Worm (Caenorhabditis elegans): ENCODE measurements around the gene T28A8.2.

T28A8.2 gene

ce11 chrIII:13525118-13525839 is 29.8 kb upstream of the T28A8.2 start:
- no peak for TF ChIP-seq nhr-12 (tag; optimal IDR thresholded peaks at IDR 0.05)
- TF ChIP-seq snpc-4 (tag; optimal IDR thresholded peaks at IDR 0.05) = no peak
- no peak for TF ChIP-seq pha-4 (tag; optimal IDR thresholded peaks at IDR 0.05)
- no peak for TF ChIP-seq ceh-82 (tag; optimal IDR thresholded peaks at IDR 0.05)
- TF ChIP-seq lin-15B (tag; optimal IDR thresholded peaks at IDR 0.05) = no peak
- TF ChIP-seq nhr-43 (tag; optimal IDR thresholded peaks at IDR 0.05; ENCODE audit: poor library complexity, severe bottlenecking) = no peak
- TF ChIP-seq nhr-67 (tag; optimal IDR thresholded peaks at IDR 0.05) = no peak
- TF ChIP-seq aly-2 (tag; optimal IDR thresholded peaks at IDR 0.05) = no peak
- TF ChIP-seq elt-3 (tag; optimal IDR thresholded peaks at IDR 0.05) = no peak
- no peak for TF ChIP-seq nhr-11 (tag; optimal IDR thresholded peaks at IDR 0.05)
- no peak for TF ChIP-seq mdl-1 (tag; optimal IDR thresholded peaks at IDR 0.05)
- TF ChIP-seq jun-1 (tag; optimal IDR thresholded peaks at IDR 0.05) = no peak
- TF ChIP-seq fkh-2 (tag; optimal IDR thresholded peaks at IDR 0.05) = no peak
- no peak for TF ChIP-seq ZK546.5 (tag; optimal IDR thresholded peaks at IDR 0.05)
- no peak for TF ChIP-seq ama-1 (optimal IDR thresholded peaks at IDR 0.05)
- TF ChIP-seq nhr-25 (tag; optimal IDR thresholded peaks at IDR 0.05) = no peak
- TF ChIP-seq pqm-1 (tag; optimal IDR thresholded peaks at IDR 0.05) = no peak
- TF ChIP-seq mml-1 (tag; optimal IDR thresholded peaks at IDR 0.05) = no peak
- TF ChIP-seq daf-12 (tag; optimal IDR thresholded peaks at IDR 0.05) = no peak

ce11 chrIII:13524021-13524420 is 28.6 kb upstream of the T28A8.2 start, which contains the start of gene pod-1:
pod-1 (minus strand) TSS chrIII:13524121.
- TF ChIP-seq aly-2 (tag; optimal IDR thresholded peaks at IDR 0.05) (no peak), hmg-11 (tag; optimal IDR thresholded peaks at IDR 0.05) (no peak), snpc-4 (tag; optimal IDR thresholded peaks at IDR 0.05) (no peak), egl-27 (tag; optimal IDR thresholded peaks at IDR 0.05) (no peak), R02D3.7 (tag; optimal IDR thresholded peaks at IDR 0.05) (no peak), ama-1 (optimal IDR thresholded peaks at IDR 0.05) (no peak)

- TF ChIP-seq ceh-28 (tag; optimal IDR thresholded peaks at IDR 0.05) = no peak
- no peak for TF ChIP-seq skn-1 (tag; optimal IDR thresholded peaks at IDR 0.05)
- TF ChIP-seq ceh-9 (tag; optimal IDR thresholded peaks at IDR 0.05) = no peak
- no peak for TF ChIP-seq egl-5 (tag; optimal IDR thresholded peaks at IDR 0.05)
- TF ChIP-seq ceh-82 (tag; optimal IDR thresholded peaks at IDR 0.05) = no peak
Observed at ce11 chrIII:13518437-13518836, 23.0 kb upstream of the T28A8.2 start.

ce11 chrIII:13514470-13514869 is 19.0 kb upstream of the T28A8.2 start, which contains the start of gene mlh-1:
mlh-1 (minus strand) TSS chrIII:13514570.
- no peak for TF ChIP-seq tbx-2 (tag; optimal IDR thresholded peaks at IDR 0.05)
- TF ChIP-seq pqm-1 (tag; optimal IDR thresholded peaks at IDR 0.05) = no peak
- TF ChIP-seq mdl-1 (tag; optimal IDR thresholded peaks at IDR 0.05) = no peak
- peak; percentile 15 for TF ChIP-seq ceh-28 (tag; optimal IDR thresholded peaks at IDR 0.05)

- no peak for TF ChIP-seq mdl-1 (tag; optimal IDR thresholded peaks at IDR 0.05)
- TF ChIP-seq ztf-4 (tag; optimal IDR thresholded peaks at IDR 0.05) = no peak
- TF ChIP-seq hmg-11 (tag; optimal IDR thresholded peaks at IDR 0.05) = no peak
- TF ChIP-seq nfya-1 (tag; optimal IDR thresholded peaks at IDR 0.05; ENCODE audit: insufficient read depth) = no peak
Observed at ce11 chrIII:13510753-13511152, 15.3 kb upstream of the T28A8.2 start.

- TF ChIP-seq elt-1 (tag; optimal IDR thresholded peaks at IDR 0.05) = no peak
- no peak for TF ChIP-seq ceh-16 (tag; optimal IDR thresholded peaks at IDR 0.05)
- no peak for TF ChIP-seq fkh-2 (tag; optimal IDR thresholded peaks at IDR 0.05)
- no peak for TF ChIP-seq elt-2 (tag; optimal IDR thresholded peaks at IDR 0.05)
- TF ChIP-seq pha-4 (tag; optimal IDR thresholded peaks at IDR 0.05) = no peak
- TF ChIP-seq nhr-76 (tag; optimal IDR thresholded peaks at IDR 0.05) = no peak
- TF ChIP-seq nhr-237 (tag; optimal IDR thresholded peaks at IDR 0.05) = no peak
- TF ChIP-seq nhr-77 (tag; optimal IDR thresholded peaks at IDR 0.05) = no peak
- no peak for TF ChIP-seq sea-2 (GFP tag; optimal IDR thresholded peaks at IDR 0.05)
- TF ChIP-seq ztf-4 (tag; optimal IDR thresholded peaks at IDR 0.05) = no peak
- TF ChIP-seq ceh-9 (tag; optimal IDR thresholded peaks at IDR 0.05) = no peak
- TF ChIP-seq nhr-23 (tag; optimal IDR thresholded peaks at IDR 0.05) = no peak
- no peak for TF ChIP-seq jun-1 (tag; optimal IDR thresholded peaks at IDR 0.05)
- TF ChIP-seq zag-1 (tag; optimal IDR thresholded peaks at IDR 0.05) = no peak
- no peak for TF ChIP-seq lsy-12 (tag; optimal IDR thresholded peaks at IDR 0.05)
- TF ChIP-seq nhr-43 (tag; optimal IDR thresholded peaks at IDR 0.05; ENCODE audit: poor library complexity, severe bottlenecking) = no peak
Observed at ce11 chrIII:13505718-13506117, 10.2 kb upstream of the T28A8.2 start, which contains the start of gene T28A8.3. T28A8.3 (plus strand) TSS chrIII:13506018.
